Worm (Caenorhabditis elegans) whole organism, L1 larva: ENCODE data around the gene ccpp-6.

ENCODE experiments used
- C34B4.2 ChIP-seq: sonication (generic microtip); optimal IDR thresholded peaks from 2 replicates; lab custom pipeline; 2017; ENCODE audit warnings: mild to moderate bottlenecking, missing genetic modification characterization, missing compliant biosample characterization
- Y116A8C.19 ChIP-seq: sonication (generic microtip); optimal IDR thresholded peaks from 2 replicates; lab custom pipeline; 2016; ENCODE audit warnings: missing compliant biosample characterization, missing genetic modification characterization, borderline replicate concordance
- aly-2 ChIP-seq: fragments of 150-350 bp; optimal IDR thresholded peaks from 2 replicates; lab custom pipeline; 2014; ENCODE audit warnings: missing biosample characterization, missing genetic modification characterization
- ceh-63 ChIP-seq: fragments of 200-800 bp; sonication (Bioruptor generic); optimal IDR thresholded peaks from 2 replicates; lab custom pipeline; 2018; ENCODE audit warnings: mild to moderate bottlenecking, missing genetic modification characterization, missing compliant biosample characterization
- ceh-8 ChIP-seq: fragments of 200-800 bp; sonication (Bioruptor generic); optimal IDR thresholded peaks from 2 replicates; lab custom pipeline; 2018; ENCODE audit warnings: mild to moderate bottlenecking, missing genetic modification characterization, moderate library complexity, missing compliant biosample characterization
- ceh-82 ChIP-seq, 3 experiments: fragments of 150-350 bp in 1 of 3; sonication (generic microtip) in 2 of 3; optimal IDR thresholded peaks; 2 replicates each; lab custom pipeline; 2014 to 2017; ENCODE audit warnings: missing biosample characterization in 3 of 3, missing genetic modification characterization in 3 of 3
- ceh-88 ChIP-seq: fragments of 200-800 bp; sonication (Bioruptor generic); IDR thresholded peaks from 2 replicates; pipeline ENCODE4 v1.3.6; 2022; ENCODE audit warnings: missing genetic modification characterization, missing compliant biosample characterization
- ceh-90 ChIP-seq: sonication (generic microtip); optimal IDR thresholded peaks from 2 replicates; lab custom pipeline; 2016; ENCODE audit warnings: missing genetic modification characterization, missing compliant biosample characterization
- dsc-1 ChIP-seq: sonication (generic microtip); optimal IDR thresholded peaks from 2 replicates; lab custom pipeline; 2016; ENCODE audit warnings: mild to moderate bottlenecking, missing genetic modification characterization, missing compliant biosample characterization
- egl-13 ChIP-seq: sonication (generic microtip); optimal IDR thresholded peaks from 2 replicates; lab custom pipeline; 2016; ENCODE audit warnings: missing genotype, missing genetic modification reagents, missing genetic modification characterization, missing compliant biosample characterization
- egl-27 ChIP-seq, 2 experiments: fragments of 150-350 bp in 1 of 2; sonication (generic microtip); optimal IDR thresholded peaks; 3 replicates each; lab custom pipeline; 2017 to 2018; ENCODE audit warnings: missing biosample characterization in 2 of 2, missing genetic modification characterization in 2 of 2, missing genetic modification reagents in 2 of 2
- fkh-8 ChIP-seq: sonication (generic microtip); optimal IDR thresholded peaks from 2 replicates; lab custom pipeline; 2016; ENCODE audit warnings: mild to moderate bottlenecking, missing genetic modification characterization, missing compliant biosample characterization
- grh-1 ChIP-seq: fragments of 200-800 bp; sonication (Bioruptor generic); IDR thresholded peaks from 2 replicates; pipeline ENCODE4 v1.3.6; 2022; ENCODE audit warnings: missing genetic modification reagents, missing genetic modification characterization, missing compliant biosample characterization
- hlh-17 ChIP-seq: fragments of 200-800 bp; sonication (Bioruptor generic); optimal IDR thresholded peaks from 2 replicates; lab custom pipeline; 2018; ENCODE audit warnings: missing genetic modification characterization, mild to moderate bottlenecking, missing compliant biosample characterization, moderate library complexity, borderline replicate concordance
- hlh-4 ChIP-seq: sonication (generic microtip); optimal IDR thresholded peaks from 2 replicates; lab custom pipeline; 2016; ENCODE audit warnings: mild to moderate bottlenecking, missing genetic modification characterization, missing compliant biosample characterization
- irx-1 ChIP-seq: sonication (generic microtip); optimal IDR thresholded peaks from 2 replicates; lab custom pipeline; 2016; ENCODE audit warnings: missing genetic modification characterization, missing compliant biosample characterization
- lir-3 ChIP-seq: sonication (generic microtip); optimal IDR thresholded peaks from 2 replicates; lab custom pipeline; 2016; ENCODE audit warnings: mild to moderate bottlenecking, missing genetic modification characterization, moderate library complexity, missing compliant biosample characterization; ENCODE audit not compliant: poor library complexity
- lsy-2 ChIP-seq, 2 experiments: fragments of 150-350 bp; optimal IDR thresholded peaks; 2 replicates each; lab custom pipeline; 2014; ENCODE audit warnings: missing biosample characterization in 2 of 2, missing genetic modification characterization in 2 of 2
- mdl-1 ChIP-seq, 2 experiments: fragments of 150-350 bp; optimal IDR thresholded peaks; 2 replicates each; lab custom pipeline; 2014 to 2017; ENCODE audit warnings: missing biosample characterization in 2 of 2, missing genetic modification characterization in 2 of 2, inconsistent platforms in 1 of 2
- nhr-11 ChIP-seq: fragments of 150-350 bp; optimal IDR thresholded peaks from 2 replicates; lab custom pipeline; 2014; ENCODE audit warnings: missing biosample characterization, missing genetic modification characterization
- nhr-19 ChIP-seq: fragments of 200-800 bp; sonication (Bioruptor generic); conservative IDR thresholded peaks from 2 replicates; pipeline ENCODE4 v1.3.6; 2022; ENCODE audit warnings: missing genetic modification characterization, missing compliant biosample characterization
- nhr-237 ChIP-seq: fragments of 150-350 bp; optimal IDR thresholded peaks from 2 replicates; lab custom pipeline; 2014; ENCODE audit warnings: missing biosample characterization, missing genetic modification characterization
- nhr-47 ChIP-seq: sonication (generic microtip); optimal IDR thresholded peaks from 2 replicates; lab custom pipeline; 2016; ENCODE audit warnings: mild to moderate bottlenecking, missing genetic modification characterization, moderate library complexity, missing compliant biosample characterization
- nhr-76 ChIP-seq: sonication (generic microtip); optimal IDR thresholded peaks from 2 replicates; lab custom pipeline; 2017; ENCODE audit warnings: missing biosample characterization, missing genetic modification characterization
- nhr-77 ChIP-seq: fragments of 150-350 bp; optimal IDR thresholded peaks from 2 replicates; lab custom pipeline; 2014; ENCODE audit warnings: missing biosample characterization, missing genetic modification characterization
- nhr-84 ChIP-seq: sonication (generic microtip); optimal IDR thresholded peaks from 2 replicates; lab custom pipeline; 2017; ENCODE audit warnings: missing biosample characterization, missing genetic modification characterization
- nhr-85 ChIP-seq: sonication (generic microtip); peaks from one replicate; lab custom pipeline; 2016; ENCODE audit warnings: missing genetic modification characterization, inconsistent platforms, missing compliant biosample characterization
- nhr-90 ChIP-seq: sonication (generic microtip); optimal IDR thresholded peaks from 2 replicates; lab custom pipeline; 2016; ENCODE audit warnings: mild to moderate bottlenecking, missing genetic modification characterization, missing compliant biosample characterization; ENCODE audit not compliant: poor library complexity
- snpc-4 ChIP-seq: fragments of 150-350 bp; optimal IDR thresholded peaks from 2 replicates; lab custom pipeline; 2014; ENCODE audit warnings: missing biosample characterization, missing genetic modification characterization
- snu-23 ChIP-seq: sonication (generic microtip); optimal IDR thresholded peaks from 2 replicates; lab custom pipeline; 2016; ENCODE audit warnings: missing genetic modification characterization, missing compliant biosample characterization
- sox-4 ChIP-seq: sonication (generic microtip); optimal IDR thresholded peaks from 2 replicates; lab custom pipeline; 2016; ENCODE audit warnings: missing genetic modification characterization, missing compliant biosample characterization
- swsn-7 ChIP-seq: sonication (generic microtip); optimal IDR thresholded peaks from 2 replicates; lab custom pipeline; 2016; ENCODE audit warnings: missing genetic modification characterization, missing compliant biosample characterization
- tbx-2 ChIP-seq: sonication (generic microtip); optimal IDR thresholded peaks from 2 replicates; lab custom pipeline; 2016; ENCODE audit warnings: missing genetic modification characterization, missing compliant biosample characterization
- unc-62 ChIP-seq: fragments of 150-350 bp; optimal IDR thresholded peaks from 2 replicates; lab custom pipeline; 2014; ENCODE audit warnings: missing biosample characterization, missing genetic modification reagents, missing genetic modification characterization
- vab-15 ChIP-seq: sonication (generic microtip); optimal IDR thresholded peaks from 2 replicates; lab custom pipeline; 2017; ENCODE audit warnings: missing genotype, mild to moderate bottlenecking, missing genetic modification characterization, missing compliant biosample characterization
- zag-1 ChIP-seq: fragments of 150-350 bp; optimal IDR thresholded peaks from 2 replicates; lab custom pipeline; 2014; ENCODE audit warnings: missing biosample characterization, missing genetic modification characterization
- zip-4 ChIP-seq: fragments of 200-800 bp; sonication (Bioruptor generic); optimal IDR thresholded peaks from 2 replicates; lab custom pipeline; 2018; ENCODE audit warnings: mild to moderate bottlenecking, missing genetic modification characterization, moderate library complexity, missing compliant biosample characterization
- ztf-11 ChIP-seq, 2 experiments: sonication (generic microtip); optimal IDR thresholded peaks; 2 replicates each; lab custom pipeline; 2016 to 2017; ENCODE audit warnings: missing genetic modification characterization in 2 of 2, missing biosample characterization in 1 of 2, missing compliant biosample characterization in 1 of 2
- ztf-4 ChIP-seq: fragments of 150-350 bp; optimal IDR thresholded peaks from 2 replicates; lab custom pipeline; 2014; ENCODE audit warnings: missing biosample characterization, missing genetic modification characterization

Gene ccpp-6

ce11 chrII:5414040-5414439 lies 26.9 kb upstream of the ccpp-6 start, which contains the start of the genes EEED8.14 and EEED8.3:
TSS of gene EEED8.14 (minus strand) at chrII:5414052.
TSS of gene EEED8.3 (plus strand) at chrII:5414276.
- no peak for TF ChIP-seq nhr-76 (tag; lab: Kevin White, UChicago)
- no peak for TF ChIP-seq C34B4.2 (tag; lab: Kevin White, UChicago)
- TF ChIP-seq zag-1 (tag; lab: Kevin White, UChicago): no peak
- no peak for TF ChIP-seq nhr-90 (tag; lab: Kevin White, UChicago)
- TF ChIP-seq vab-15 (tag; lab: Kevin White, UChicago): no peak
- no peak for TF ChIP-seq egl-13 (tag; lab: Kevin White, UChicago)
- no peak for TF ChIP-seq ztf-4 (tag; lab: Kevin White, UChicago)
- no peak for TF ChIP-seq fkh-8 (tag; lab: Kevin White, UChicago)
- no peak for TF ChIP-seq nhr-237 (tag; lab: Kevin White, UChicago)
- TF ChIP-seq snpc-4 (tag; lab: Kevin White, UChicago): no peak
- no peak for TF ChIP-seq sox-4 (tag; lab: Kevin White, UChicago)
- no peak for TF ChIP-seq egl-27 (tag; optimal IDR thresholded peaks at IDR 0.05; lab: Kevin White, UChicago)
- no peak for TF ChIP-seq nhr-84 (tag; lab: Kevin White, UChicago)
- no peak for TF ChIP-seq hlh-4 (tag; lab: Kevin White, UChicago)
- TF ChIP-seq nhr-77 (tag; lab: Kevin White, UChicago): no peak
- no peak for TF ChIP-seq ceh-8
- no peak for TF ChIP-seq ceh-82 (tag; optimal IDR thresholded peaks at IDR 0.05; lab: Kevin White, UChicago)
- no peak for TF ChIP-seq irx-1 (tag; lab: Kevin White, UChicago)
- no peak for TF ChIP-seq swsn-7

ce11 chrII:5412467-5412866 lies 25.4 kb upstream of the ccpp-6 start, which contains the start of the genes EEED8.13 and EEED8.18:
TSS of gene EEED8.13 (minus strand) at chrII:5412567.
TSS of gene EEED8.18 (minus strand) at chrII:5412610.
- TF ChIP-seq ceh-63 (GFP tag; lab: Kevin White, UChicago) (no peak), mdl-1 (tag; optimal IDR thresholded peaks at IDR 0.05; lab: Kevin White, UChicago) (no peak), unc-62 (no peak), swsn-7 (no peak), Y116A8C.19 (tag; lab: Kevin White, UChicago) (no peak), snu-23 (GFP tag; lab: Kevin White, UChicago) (no peak), sox-4 (tag; lab: Kevin White, UChicago) (no peak), ztf-11 (tag; optimal IDR thresholded peaks at IDR 0.05; lab: Kevin White, UChicago) (no peak), lsy-2 (tag; optimal IDR thresholded peaks at IDR 0.05; lab: Kevin White, UChicago) (no peak), aly-2 (tag; lab: Kevin White, UChicago) (no peak), nhr-47 (tag; lab: Kevin White, UChicago) (no peak), nhr-19 (GFP tag; lab: Robert Waterston, UW) (no peak), tbx-2 (tag; lab: Kevin White, UChicago) (no peak), irx-1 (tag; lab: Kevin White, UChicago) (no peak), zip-4 (GFP tag; lab: Kevin White, UChicago) (no peak), hlh-17 (GFP tag; lab: Kevin White, UChicago) (no peak), grh-1 (GFP tag; lab: Robert Waterston, UW) (no peak), nhr-11 (tag; lab: Kevin White, UChicago) (no peak), lir-3 (no peak)
- TF ChIP-seq, all 84 proteins: peak for 0

ce11 chrII:5408924-5409323 lies 21.8 kb upstream of the ccpp-6 start, which contains the start of the genes EEED8.12 and EEED8.4:
TSS of gene EEED8.12 (minus strand) at chrII:5409024.
TSS of gene EEED8.4 (plus strand) at chrII:5409319.
- no peak for TF ChIP-seq ceh-88 (GFP tag; lab: Robert Waterston, UW)
- TF ChIP-seq nhr-85 (tag; lab: Kevin White, UChicago): no peak
- TF ChIP-seq ceh-90: no peak
- no peak for TF ChIP-seq dsc-1 (tag; lab: Kevin White, UChicago)
- no peak for TF ChIP-seq nhr-77 (tag; lab: Kevin White, UChicago)
- TF ChIP-seq snpc-4 (tag; lab: Kevin White, UChicago): no peak
- no peak for TF ChIP-seq zip-4 (GFP tag; lab: Kevin White, UChicago)
- no peak for TF ChIP-seq lir-3
- no peak for TF ChIP-seq ceh-8
